Worm (Caenorhabditis elegans): Measurements from ENCODE around the gene F54H12.5.

F54H12.5 gene

ce11 chrIII:7978723-7979122, 6.8 kb upstream of the F54H12.5 start:
- TF ChIP-seq pha-4 (tag; optimal IDR thresholded peaks at IDR 0.05) (peak; percentile 95), lin-15B (tag; optimal IDR thresholded peaks at IDR 0.05) (peak; percentile 10), lsy-12 (tag; optimal IDR thresholded peaks at IDR 0.05) (no peak), hmg-11 (tag; optimal IDR thresholded peaks at IDR 0.05) (peak; percentile 43), ceh-28 (tag; optimal IDR thresholded peaks at IDR 0.05) (no peak), nfya-1 (tag; optimal IDR thresholded peaks at IDR 0.05; ENCODE audit: insufficient read depth) (peak; percentile 57), nhr-67 (tag; optimal IDR thresholded peaks at IDR 0.05) (no peak), elt-2 (tag; optimal IDR thresholded peaks at IDR 0.05) (peak; percentile 63), egl-5 (tag; optimal IDR thresholded peaks at IDR 0.05) (peak; percentile 64), elt-3 (tag; optimal IDR thresholded peaks at IDR 0.05) (no peak), aly-2 (tag; optimal IDR thresholded peaks at IDR 0.05) (no peak), nhr-25 (tag; optimal IDR thresholded peaks at IDR 0.05) (peak; percentile 71)

ce11 chrIII:7978289-7978688, 6.3 kb upstream of the F54H12.5 start:
- TF ChIP-seq egl-27 (tag; optimal IDR thresholded peaks at IDR 0.05) (no peak), ama-1 (optimal IDR thresholded peaks at IDR 0.05) (peak; percentile 42)

- TF ChIP-seq snpc-4 (tag; optimal IDR thresholded peaks at IDR 0.05) (no peak), zag-1 (tag; optimal IDR thresholded peaks at IDR 0.05) (no peak), nhr-23 (tag; optimal IDR thresholded peaks at IDR 0.05) (no peak), ceh-82 (tag; optimal IDR thresholded peaks at IDR 0.05) (no peak), mml-1 (tag; optimal IDR thresholded peaks at IDR 0.05) (no peak), ceh-9 (tag; optimal IDR thresholded peaks at IDR 0.05) (no peak), skn-1 (tag; optimal IDR thresholded peaks at IDR 0.05) (no peak), nhr-11 (tag; optimal IDR thresholded peaks at IDR 0.05) (no peak), mdl-1 (tag; optimal IDR thresholded peaks at IDR 0.05) (no peak), ztf-11 (tag; optimal IDR thresholded peaks at IDR 0.05) (no peak), eor-1 (tag; optimal IDR thresholded peaks at IDR 0.05) (no peak), aly-2 (tag; optimal IDR thresholded peaks at IDR 0.05) (no peak), nhr-237 (tag; optimal IDR thresholded peaks at IDR 0.05) (no peak), elt-3 (tag; optimal IDR thresholded peaks at IDR 0.05) (no peak), nhr-25 (tag; optimal IDR thresholded peaks at IDR 0.05) (no peak), lin-39 (tag; optimal IDR thresholded peaks at IDR 0.05) (no peak), elt-2 (tag; optimal IDR thresholded peaks at IDR 0.05) (no peak), ceh-16 (tag; optimal IDR thresholded peaks at IDR 0.05) (no peak), nhr-12 (tag; optimal IDR thresholded peaks at IDR 0.05) (no peak), pqm-1 (tag; optimal IDR thresholded peaks at IDR 0.05) (no peak)
Observed at ce11 chrIII:7977777-7978176, 5.8 kb upstream of the F54H12.5 start, which contains the start of gene C06G4.4. Gene C06G4.4, minus strand, starts transcription at chrIII:7977812.

ce11 chrIII:7977224-7977623, 5.3 kb upstream of the F54H12.5 start:
- TF ChIP-seq ztf-11 (tag; optimal IDR thresholded peaks at IDR 0.05) (no peak), daf-12 (tag; optimal IDR thresholded peaks at IDR 0.05) (no peak), ceh-28 (tag; optimal IDR thresholded peaks at IDR 0.05) (no peak), nhr-237 (tag; optimal IDR thresholded peaks at IDR 0.05) (no peak), snpc-4 (tag; optimal IDR thresholded peaks at IDR 0.05) (no peak), nhr-43 (tag; optimal IDR thresholded peaks at IDR 0.05; ENCODE audit: poor library complexity, severe bottlenecking) (peak; percentile 28), unc-39 (tag; optimal IDR thresholded peaks at IDR 0.05) (no peak), skn-1 (tag; optimal IDR thresholded peaks at IDR 0.05) (no peak), elt-2 (tag; optimal IDR thresholded peaks at IDR 0.05) (peak; percentile 19), lsy-12 (tag; optimal IDR thresholded peaks at IDR 0.05) (peak; percentile 14), egl-27 (tag; optimal IDR thresholded peaks at IDR 0.05) (no peak), nhr-67 (tag; optimal IDR thresholded peaks at IDR 0.05) (no peak), ceh-16 (tag; optimal IDR thresholded peaks at IDR 0.05) (no peak), ZK546.5 (tag; optimal IDR thresholded peaks at IDR 0.05) (no peak), ama-1 (optimal IDR thresholded peaks at IDR 0.05) (peak; percentile 65), fkh-2 (tag; optimal IDR thresholded peaks at IDR 0.05) (no peak), jun-1 (tag; optimal IDR thresholded peaks at IDR 0.05) (no peak), nhr-12 (tag; optimal IDR thresholded peaks at IDR 0.05) (no peak), eor-1 (tag; optimal IDR thresholded peaks at IDR 0.05) (no peak), aly-2 (tag; optimal IDR thresholded peaks at IDR 0.05) (no peak), zag-1 (tag; optimal IDR thresholded peaks at IDR 0.05) (no peak), tbx-2 (tag; optimal IDR thresholded peaks at IDR 0.05) (no peak), R02D3.7 (tag; optimal IDR thresholded peaks at IDR 0.05) (peak; percentile 22), elt-1 (tag; optimal IDR thresholded peaks at IDR 0.05) (no peak), nhr-77 (tag; optimal IDR thresholded peaks at IDR 0.05) (no peak), nhr-25 (tag; optimal IDR thresholded peaks at IDR 0.05) (no peak), nfya-1 (tag; optimal IDR thresholded peaks at IDR 0.05; ENCODE audit: insufficient read depth) (no peak), nhr-11 (tag; optimal IDR thresholded peaks at IDR 0.05) (no peak), mml-1 (tag; optimal IDR thresholded peaks at IDR 0.05) (no peak), ceh-9 (tag; optimal IDR thresholded peaks at IDR 0.05) (no peak), hmg-11 (tag; optimal IDR thresholded peaks at IDR 0.05) (no peak), pha-4 (tag; optimal IDR thresholded peaks at IDR 0.05) (no peak)
